Fruit fly (Drosophila melanogaster) whole organism, embryonic: ENCODE measurements around the gene bero.
A peak's percentile ranks its signal among the peaks of the same experiment; 100 is the strongest.

ENCODE experiments used
- CG8944 ChIP-seq: fragments of 200-800 bp; sonication (Bioruptor generic); optimal IDR thresholded peaks from 3 replicates; lab custom pipeline; 2016; ENCODE audit warnings: missing biosample characterization, missing genetic modification characterization
- Fer1 ChIP-seq: fragments of 200-800 bp; sonication (Bioruptor generic); optimal IDR thresholded peaks from 2 replicates; lab custom pipeline; 2017; ENCODE audit warnings: missing biosample characterization, mild to moderate bottlenecking, missing genetic modification characterization
- ac ChIP-seq: fragments of 200-800 bp; sonication (Bioruptor generic); optimal IDR thresholded peaks from 3 replicates; lab custom pipeline; 2017; ENCODE audit warnings: missing biosample characterization, mild to moderate bottlenecking, missing genetic modification characterization
- cato ChIP-seq: fragments of 200-800 bp; sonication (Bioruptor generic); optimal IDR thresholded peaks from 2 replicates; lab custom pipeline; 2016; ENCODE audit warnings: missing biosample characterization, missing genetic modification characterization, borderline replicate concordance
- corto ChIP-seq: fragments of 200-800 bp; sonication (Bioruptor generic); optimal IDR thresholded peaks from 2 replicates; lab custom pipeline; 2016; ENCODE audit warnings: missing biosample characterization, mild to moderate bottlenecking, missing genetic modification characterization, moderate library complexity
- crp ChIP-seq, 2 experiments: fragments of 200-800 bp; sonication (Bioruptor generic); optimal IDR thresholded peaks; 2 replicates in 1 of 2; 3 replicates in 1 of 2; lab custom pipeline; 2017; ENCODE audit warnings: missing biosample characterization in 2 of 2, missing genetic modification characterization in 2 of 2, mild to moderate bottlenecking in 1 of 2, moderate library complexity in 1 of 2
- dati ChIP-seq: fragments of 200-800 bp; sonication (Bioruptor generic); IDR thresholded peaks from 2 replicates; pipeline ENCODE4 v1.3.6; 2022; ENCODE audit warnings: missing biosample characterization, missing genetic modification characterization

dm6 chr2L:20885889-20886507 lies 27.5 kb downstream of the bero start:
- TF ChIP-seq corto (no peak), crp (GFP tag; optimal IDR thresholded peaks at IDR 0.05; lab: Kevin White, UChicago) (peak in 1 of 2 experiments; percentile 61), cato (no peak), CG8944 (GFP tag; lab: Kevin White, UChicago) (no peak), dati (0 out of 2 replicates have a peak, but pooled peaks have one; percentile 8), ac (GFP tag; lab: Kevin White, UChicago) (no peak), Fer1 (GFP tag; lab: Kevin White, UChicago) (no peak)
